Worm (Caenorhabditis elegans): ENCODE measurements around the gene efl-2.

Gene efl-2

ce11 chrII:13447668-13448067 lies 41.7 kb downstream of the efl-2 start (continued):
- TF ChIP-seq atf-7 (tag; optimal IDR thresholded peaks at IDR 0.05) (peak; percentile 52), hrde-1 (tag; optimal IDR thresholded peaks at IDR 0.05; ENCODE audit: borderline replicate concordance) (no peak), unc-130 (GFP tag; optimal IDR thresholded peaks at IDR 0.05) (no peak), lsy-27 (tag; optimal IDR thresholded peaks at IDR 0.05; ENCODE audit: borderline replicate concordance, insufficient read depth) (no peak), nhr-179 (tag; optimal IDR thresholded peaks at IDR 0.05) (no peak), mxl-1 (tag; optimal IDR thresholded peaks at IDR 0.05) (no peak), ztf-25 (GFP tag; IDR thresholded peaks at IDR 0.05) (no peak), F37B4.10 (GFP tag; IDR thresholded peaks at IDR 0.05) (no peak), Y79H2A.3 (GFP tag; conservative IDR thresholded peaks at IDR 0.05) (no peak), hsf-1 (GFP tag; IDR thresholded peaks at IDR 0.05) (no peak), B0336.3 (GFP tag; IDR thresholded peaks at IDR 0.05) (0 out of 2 replicates have a peak, but pooled peaks have one; percentile 18), pbrm-1 (GFP tag; IDR thresholded peaks at IDR 0.05) (peak; percentile 17; the same call in 1 of the 2 replicates), dpff-1 (tag; optimal IDR thresholded peaks at IDR 0.05) (no peak), tlf-1 (GFP tag; optimal IDR thresholded peaks at IDR 0.05) (no peak), dpl-1 (GFP tag; optimal IDR thresholded peaks at IDR 0.05) (no peak), bed-1 (GFP tag; IDR thresholded peaks at IDR 0.05) (no peak), lin-26 (GFP tag; IDR thresholded peaks at IDR 0.05) (no peak), attf-6 (GFP tag; IDR thresholded peaks at IDR 0.05) (no peak), gei-17 (GFP tag; optimal IDR thresholded peaks at IDR 0.05) (no peak), hlh-12 (tag; optimal IDR thresholded peaks at IDR 0.05) (no peak), nfyb-1 (GFP tag; IDR thresholded peaks at IDR 0.05) (no peak), ama-1 (optimal IDR thresholded peaks at IDR 0.05) (no peak), ama-1 (GFP tag; optimal IDR thresholded peaks at IDR 0.05) (no peak), F10E7.11 (tag; optimal IDR thresholded peaks at IDR 0.05) (no peak), cebp-2 (GFP tag; IDR thresholded peaks at IDR 0.05) (no peak), madf-3 (GFP tag; IDR thresholded peaks at IDR 0.05) (no peak), F39B2.1 (GFP tag; IDR thresholded peaks at IDR 0.05) (no peak), Y95B8A.8 (GFP tag; IDR thresholded peaks at IDR 0.05) (no peak), attf-3 (GFP tag; conservative IDR thresholded peaks at IDR 0.05) (no peak), Y53F4B.3 (GFP tag; IDR thresholded peaks at IDR 0.05) (no peak), egrh-3 (GFP tag; IDR thresholded peaks at IDR 0.05) (no peak), ztf-18 (tag; optimal IDR thresholded peaks at IDR 0.05) (no peak), ztf-26 (tag; optimal IDR thresholded peaks at IDR 0.05) (peak; percentile 53), hlh-26 (GFP tag; conservative IDR thresholded peaks at IDR 0.05) (no peak), madf-10 (tag; optimal IDR thresholded peaks at IDR 0.05) (peak; percentile 23), lin-35 (GFP tag; optimal IDR thresholded peaks at IDR 0.05) (peak in 1 of 3 experiments; percentile 37), lin-40 (tag; optimal IDR thresholded peaks at IDR 0.05) (peak; percentile 69), zim-3 (tag; optimal IDR thresholded peaks at IDR 0.05) (no peak), snpc-1.1 (tag; optimal IDR thresholded peaks at IDR 0.05; ENCODE audit: insufficient read depth) (no peak), let-607 (tag; optimal IDR thresholded peaks at IDR 0.05) (peak in 1 of 2 experiments; percentile 16), F55B11.4 (tag; optimal IDR thresholded peaks at IDR 0.05; ENCODE audit: borderline replicate concordance, insufficient read depth) (no peak), nfya-1 (tag; optimal IDR thresholded peaks at IDR 0.05; ENCODE audit: borderline replicate concordance, insufficient read depth) (no peak), let-526 (GFP tag; IDR thresholded peaks at IDR 0.05) (no peak), ztf-28 (GFP tag; IDR thresholded peaks at IDR 0.05) (no peak), nhr-120 (GFP tag; IDR thresholded peaks at IDR 0.05) (no peak), rpc-1 (optimal IDR thresholded peaks at IDR 0.05) (no peak), rpc-1 (tag; optimal IDR thresholded peaks at IDR 0.05) (no peak), pha-4 (tag; optimal IDR thresholded peaks at IDR 0.05) (peak; percentile 86), egl-44 (GFP tag; IDR thresholded peaks at IDR 0.05) (no peak), attf-5 (GFP tag; optimal IDR thresholded peaks at IDR 0.05) (peak; percentile 87)

All from whole organism, young adult.